Worm (Caenorhabditis elegans) whole organism, midembryonic: ENCODE measurements around the gene F29A7.4.
A peak's percentile ranks its signal among the peaks of the same experiment; 100 is the strongest.

ENCODE experiments used
- T22C8.4 ChIP-seq: fragments of 200-800 bp; sonication (Bioruptor generic); IDR thresholded peaks from 2 replicates; pipeline ENCODE4 v1.3.6; 2022; ENCODE audit warnings: missing genetic modification characterization, missing compliant biosample characterization
- cog-1 ChIP-seq: sonication (generic microtip); optimal IDR thresholded peaks from 2 replicates; lab custom pipeline; 2016; ENCODE audit warnings: missing genetic modification characterization, missing compliant biosample characterization
- flt-1 ChIP-seq: fragments of 200-800 bp; sonication (Bioruptor generic); IDR thresholded peaks from 2 replicates; pipeline ENCODE4 v1.3.6; 2022; ENCODE audit warnings: missing genetic modification characterization, missing compliant biosample characterization
- klf-2 ChIP-seq: fragments of 200-800 bp; sonication (Bioruptor generic); conservative IDR thresholded peaks from 2 replicates; pipeline ENCODE4 v1.3.6; 2022; ENCODE audit warnings: missing genetic modification reagents, missing genetic modification characterization, missing compliant biosample characterization
- med-1 ChIP-seq: sonication (generic microtip); optimal IDR thresholded peaks from 2 replicates; lab custom pipeline; 2017; ENCODE audit warnings: missing genetic modification characterization, mild to moderate bottlenecking, missing compliant biosample characterization, antibody characterized with exemption, missing genetic modification reagents; ENCODE audit not compliant: insufficient read depth
- ref-1 ChIP-seq: fragments of 200-800 bp; sonication (Bioruptor generic); conservative IDR thresholded peaks from 2 replicates; pipeline ENCODE4 v1.3.6; 2022; ENCODE audit warnings: missing genetic modification reagents, missing genetic modification characterization, missing compliant biosample characterization
- tab-1 ChIP-seq: fragments of 200-800 bp; sonication (Bioruptor generic); IDR thresholded peaks from 2 replicates; pipeline ENCODE4 v1.3.6; 2022; ENCODE audit warnings: missing genetic modification characterization, missing compliant biosample characterization
- ztf-23 ChIP-seq: fragments of 200-800 bp; sonication (Bioruptor generic); IDR thresholded peaks from 2 replicates; pipeline ENCODE4 v1.3.6; 2022; ENCODE audit warnings: missing genetic modification reagents, missing genetic modification characterization, missing compliant biosample characterization
- ztf-29 ChIP-seq: fragments of 200-800 bp; sonication (Bioruptor generic); IDR thresholded peaks from 2 replicates; pipeline ENCODE4 v1.3.6; 2022; ENCODE audit warnings: missing genetic modification reagents, missing genetic modification characterization, missing compliant biosample characterization

F29A7.4 gene

ce11 chrII:2791693-2792092 is 41.9 kb downstream of the F29A7.4 start:
- no peak for TF ChIP-seq klf-2 (GFP tag; lab: Robert Waterston, UW)
- no peak for TF ChIP-seq ztf-23 (GFP tag; lab: Robert Waterston, UW)
- TF ChIP-seq ref-1, result no peak
- TF ChIP-seq tab-1 (GFP tag; lab: Robert Waterston, UW), result no peak
- no peak for TF ChIP-seq med-1 (GFP tag; lab: Kevin White, UChicago)
- no peak for TF ChIP-seq cog-1 (tag; lab: Kevin White, UChicago)
- no peak for TF ChIP-seq ztf-29 (GFP tag; lab: Robert Waterston, UW)
- TF ChIP-seq T22C8.4 (GFP tag; lab: Robert Waterston, UW), result no peak

ce11 chrII:2795413-2795812 is 45.6 kb downstream of the F29A7.4 start:
- TF ChIP-seq klf-2 (GFP tag; lab: Robert Waterston, UW) (no peak), flt-1 (GFP tag; lab: Robert Waterston, UW) (no peak), ref-1 (no peak), tab-1 (GFP tag; lab: Robert Waterston, UW) (no peak), med-1 (GFP tag; lab: Kevin White, UChicago) (no peak), ztf-23 (GFP tag; lab: Robert Waterston, UW) (no peak)

- TF ChIP-seq ztf-29 (GFP tag; lab: Robert Waterston, UW) (no peak), T22C8.4 (GFP tag; lab: Robert Waterston, UW) (no peak), klf-2 (GFP tag; lab: Robert Waterston, UW) (no peak), tab-1 (GFP tag; lab: Robert Waterston, UW) (no peak), med-1 (GFP tag; lab: Kevin White, UChicago) (no peak)
Measured at ce11 chrII:2796431-2796830, 46.6 kb downstream of the F29A7.4 start.

- TF ChIP-seq T22C8.4 (GFP tag; lab: Robert Waterston, UW) (no peak), cog-1 (tag; lab: Kevin White, UChicago) (no peak), klf-2 (GFP tag; lab: Robert Waterston, UW) (no peak), tab-1 (GFP tag; lab: Robert Waterston, UW) (no peak), ref-1 (no peak), med-1 (GFP tag; lab: Kevin White, UChicago) (no peak), flt-1 (GFP tag; lab: Robert Waterston, UW) (no peak), ztf-29 (GFP tag; lab: Robert Waterston, UW) (no peak), ztf-23 (GFP tag; lab: Robert Waterston, UW) (no peak)
Measured at ce11 chrII:2797951-2798350, 48.2 kb downstream of the F29A7.4 start.

ce11 chrII:2800550-2801233 is 50.9 kb downstream of the F29A7.4 start, which contains the start of gene nhr-119:
TSS of gene nhr-119 (minus strand) at chrII:2800600.
- TF ChIP-seq T22C8.4 (GFP tag; lab: Robert Waterston, UW) (no peak), tab-1 (GFP tag; lab: Robert Waterston, UW) (no peak), cog-1 (tag; lab: Kevin White, UChicago) (peak; percentile 10)
